Worm (Caenorhabditis elegans) whole organism, L2 larva: ENCODE data around the gene F55G7.5.

Experiments
- ZK546.5 ChIP-seq: sonication (generic microtip); optimal IDR thresholded peaks from 2 replicates; lab custom pipeline; 2017; ENCODE audit warnings: missing biosample characterization, missing genetic modification characterization
- aly-2 ChIP-seq: fragments of 150-350 bp; optimal IDR thresholded peaks from 2 replicates; lab custom pipeline; 2014; ENCODE audit warnings: missing biosample characterization, missing genetic modification characterization
- ama-1 ChIP-seq: fragments of 150-350 bp; optimal IDR thresholded peaks from 2 replicates; lab custom pipeline; 2018; ENCODE audit warnings: inconsistent platforms
- blmp-1 ChIP-seq: sonication (generic microtip); optimal IDR thresholded peaks from 2 replicates; lab custom pipeline; 2017; ENCODE audit warnings: missing genetic modification characterization, mild to moderate bottlenecking, missing compliant biosample characterization, antibody characterized with exemption, moderate library complexity; ENCODE audit not compliant: insufficient read depth
- ceh-16 ChIP-seq: fragments of 150-350 bp; optimal IDR thresholded peaks from 2 replicates; lab custom pipeline; 2014; ENCODE audit warnings: missing biosample characterization, missing genetic modification characterization
- ceh-82 ChIP-seq: fragments of 150-350 bp; optimal IDR thresholded peaks from 2 replicates; lab custom pipeline; 2014; ENCODE audit warnings: missing biosample characterization, missing genetic modification characterization
- crh-2 ChIP-seq: sonication (generic microtip); optimal IDR thresholded peaks from 2 replicates; lab custom pipeline; 2017; ENCODE audit warnings: missing biosample characterization, missing genetic modification characterization
- dmd-4 ChIP-seq: sonication (generic microtip); optimal IDR thresholded peaks from 2 replicates; lab custom pipeline; 2017; ENCODE audit warnings: missing biosample characterization, missing genetic modification characterization
- egl-27 ChIP-seq: sonication (generic microtip); optimal IDR thresholded peaks from 3 replicates; lab custom pipeline; 2017; ENCODE audit warnings: missing biosample characterization, missing genetic modification reagents, missing genetic modification characterization
- elt-1 ChIP-seq: fragments of 150-350 bp; optimal IDR thresholded peaks from 2 replicates; lab custom pipeline; 2014; ENCODE audit warnings: missing biosample characterization, missing genetic modification characterization
- elt-3 ChIP-seq: sonication (generic microtip); optimal IDR thresholded peaks from 2 replicates; lab custom pipeline; 2017; ENCODE audit warnings: missing biosample characterization, missing genetic modification characterization
- fos-1 ChIP-seq: fragments of 150-350 bp; optimal IDR thresholded peaks from 2 replicates; lab custom pipeline; 2014; ENCODE audit warnings: missing biosample characterization, missing genetic modification characterization
- gmeb-1 ChIP-seq: fragments of 150-350 bp; optimal IDR thresholded peaks from 2 replicates; lab custom pipeline; 2014; ENCODE audit warnings: missing biosample characterization, missing genetic modification characterization
- lin-13 ChIP-seq: fragments of 150-350 bp; optimal IDR thresholded peaks from 2 replicates; lab custom pipeline; 2014; ENCODE audit warnings: missing biosample characterization, missing genetic modification reagents, missing genetic modification characterization
- mbf-1 ChIP-seq: sonication (generic microtip); optimal IDR thresholded peaks from 2 replicates; lab custom pipeline; 2017; ENCODE audit warnings: missing biosample characterization, missing genetic modification characterization
- mdl-1 ChIP-seq, 2 experiments: fragments of 150-350 bp in 1 of 2; sonication (generic microtip) in 1 of 2; optimal IDR thresholded peaks; 2 replicates each; lab custom pipeline; 2017; ENCODE audit warnings: missing biosample characterization in 2 of 2, missing genetic modification characterization in 2 of 2
- nhr-10 ChIP-seq: sonication (generic microtip); optimal IDR thresholded peaks from 2 replicates; lab custom pipeline; 2017; ENCODE audit warnings: missing biosample characterization, missing genetic modification characterization
- nhr-11 ChIP-seq: fragments of 150-350 bp; optimal IDR thresholded peaks from 2 replicates; lab custom pipeline; 2014; ENCODE audit warnings: missing biosample characterization, missing genetic modification characterization
- nhr-12 ChIP-seq: fragments of 150-350 bp; optimal IDR thresholded peaks from 2 replicates; lab custom pipeline; 2014; ENCODE audit warnings: missing biosample characterization, missing genetic modification characterization
- nhr-129 ChIP-seq: fragments of 150-350 bp; optimal IDR thresholded peaks from 2 replicates; lab custom pipeline; 2014; ENCODE audit warnings: missing biosample characterization, missing genetic modification characterization
- nhr-23 ChIP-seq: fragments of 150-350 bp; optimal IDR thresholded peaks from 2 replicates; lab custom pipeline; 2014; ENCODE audit warnings: missing biosample characterization, missing genetic modification reagents, missing genetic modification characterization
- nhr-25 ChIP-seq: fragments of 150-350 bp; sonication (generic microtip); optimal IDR thresholded peaks from 3 replicates; lab custom pipeline; 2014; ENCODE audit warnings: missing biosample characterization, missing genetic modification characterization
- nhr-77 ChIP-seq: fragments of 150-350 bp; optimal IDR thresholded peaks from 2 replicates; lab custom pipeline; 2014; ENCODE audit warnings: missing biosample characterization, missing genetic modification characterization
- sem-4 ChIP-seq: fragments of 150-350 bp; optimal IDR thresholded peaks from 2 replicates; lab custom pipeline; 2014; ENCODE audit warnings: missing biosample characterization, missing genetic modification reagents, missing genetic modification characterization
- sma-3 ChIP-seq: sonication (generic microtip); optimal IDR thresholded peaks from 2 replicates; lab custom pipeline; 2016; ENCODE audit warnings: missing genetic modification reagents, missing genetic modification characterization, missing compliant biosample characterization
- sma-9 ChIP-seq, 2 experiments: fragments of 150-350 bp in 1 of 2; sonication (generic microtip) in 1 of 2; optimal IDR thresholded peaks; 2 replicates each; lab custom pipeline; 2014 to 2016; ENCODE audit warnings: missing genetic modification characterization in 2 of 2, mild to moderate bottlenecking in 1 of 2, missing biosample characterization in 1 of 2, missing compliant biosample characterization in 1 of 2, missing genetic modification reagents in 1 of 2, moderate library complexity in 1 of 2
- snpc-4 ChIP-seq: fragments of 150-350 bp; optimal IDR thresholded peaks from 2 replicates; lab custom pipeline; 2014; ENCODE audit warnings: missing biosample characterization, missing genetic modification characterization
- unc-39 ChIP-seq: fragments of 150-350 bp; optimal IDR thresholded peaks from 2 replicates; lab custom pipeline; 2014; ENCODE audit warnings: missing biosample characterization, missing genetic modification characterization
- unc-55 ChIP-seq: fragments of 150-350 bp; sonication (generic microtip); optimal IDR thresholded peaks from 3 replicates; lab custom pipeline; 2014; ENCODE audit warnings: missing biosample characterization, missing genetic modification reagents, missing genetic modification characterization
- zag-1 ChIP-seq: fragments of 150-350 bp; optimal IDR thresholded peaks from 2 replicates; lab custom pipeline; 2014; ENCODE audit warnings: missing biosample characterization, missing genetic modification characterization
- ztf-1 ChIP-seq: fragments of 200-800 bp; sonication (Bioruptor generic); conservative IDR thresholded peaks from 2 replicates; pipeline ENCODE4 v1.3.6; 2022; ENCODE audit warnings: missing genetic modification characterization, missing compliant biosample characterization
- ztf-4 ChIP-seq: fragments of 150-350 bp; optimal IDR thresholded peaks from 2 replicates; lab custom pipeline; 2014; ENCODE audit warnings: missing biosample characterization, missing genetic modification characterization

The F55G7.5 gene

ce11 chrX:11967034-11967433, 28.3 kb upstream of the F55G7.5 start:
- TF ChIP-seq ZK546.5 (no peak), lin-13 (GFP tag; lab: Kevin White, UChicago) (no peak), gmeb-1 (tag; lab: Kevin White, UChicago) (no peak), snpc-4 (no peak), elt-1 (no peak), sma-9 (GFP tag; optimal IDR thresholded peaks at IDR 0.05; lab: Kevin White, UChicago) (no peak), sma-9 (tag; optimal IDR thresholded peaks at IDR 0.05; lab: Kevin White, UChicago) (no peak), crh-2 (tag; lab: Kevin White, UChicago) (no peak), sma-3 (GFP tag; lab: Kevin White, UChicago) (no peak), ztf-1 (GFP tag; lab: Robert Waterston, UW) (no peak)

- TF ChIP-seq nhr-129 (tag; lab: Kevin White, UChicago) (peak; percentile 23), ama-1 (peak; percentile 46), ceh-16 (tag; lab: Kevin White, UChicago) (peak; percentile 37), dmd-4 (no peak), egl-27 (tag; lab: Kevin White, UChicago) (peak; percentile 10), ceh-82 (no peak), sma-9 (GFP tag; optimal IDR thresholded peaks at IDR 0.05; lab: Kevin White, UChicago) (peak; percentile 68), sma-9 (tag; optimal IDR thresholded peaks at IDR 0.05; lab: Kevin White, UChicago) (no peak), nhr-25 (peak; percentile 19), fos-1 (tag; lab: Kevin White, UChicago) (peak; percentile 71), mdl-1 (tag; optimal IDR thresholded peaks at IDR 0.05; lab: Kevin White, UChicago) (peak in 1 of 2 experiments; percentile 2)
These were observed 27.1 kb upstream of the F55G7.5 start, which contains the start of gene sams-1 for ce11 chrX:11965663-11966304. TSS of gene sams-1 (plus strand) at chrX:11965962.

- TF ChIP-seq nhr-25 (peak; percentile 39), sma-3 (GFP tag; lab: Kevin White, UChicago) (peak; percentile 20), sem-4 (tag; lab: Kevin White, UChicago) (no peak), ceh-16 (tag; lab: Kevin White, UChicago) (no peak), sma-9 (GFP tag; optimal IDR thresholded peaks at IDR 0.05; lab: Kevin White, UChicago) (peak; percentile 79), sma-9 (tag; optimal IDR thresholded peaks at IDR 0.05; lab: Kevin White, UChicago) (no peak)
These were observed 26.4 kb upstream of the F55G7.5 start for ce11 chrX:11965163-11965562.

- TF ChIP-seq crh-2 (tag; lab: Kevin White, UChicago) (no peak), mdl-1 (tag; optimal IDR thresholded peaks at IDR 0.05; lab: Kevin White, UChicago) (no peak), nhr-23 (tag; lab: Kevin White, UChicago) (no peak), nhr-10 (tag; lab: Kevin White, UChicago) (no peak), mbf-1 (tag; lab: Kevin White, UChicago) (no peak), ceh-16 (tag; lab: Kevin White, UChicago) (no peak), dmd-4 (no peak), sma-9 (GFP tag; optimal IDR thresholded peaks at IDR 0.05; lab: Kevin White, UChicago) (peak; percentile 73), sma-9 (tag; optimal IDR thresholded peaks at IDR 0.05; lab: Kevin White, UChicago) (no peak), fos-1 (tag; lab: Kevin White, UChicago) (peak; percentile 82), zag-1 (no peak)
These were observed 25.8 kb upstream of the F55G7.5 start for ce11 chrX:11964555-11964954.

- TF ChIP-seq nhr-77 (tag; lab: Kevin White, UChicago): no peak
- TF ChIP-seq unc-55: no peak
- no peak for TF ChIP-seq sem-4 (tag; lab: Kevin White, UChicago)
- TF ChIP-seq unc-39 (tag; lab: Kevin White, UChicago): no peak
- no peak for TF ChIP-seq aly-2 (tag; lab: Kevin White, UChicago)
- no peak for TF ChIP-seq snpc-4
- TF ChIP-seq elt-3 (tag; lab: Kevin White, UChicago): no peak
- peak; percentile 72 for TF ChIP-seq ceh-16 (tag; lab: Kevin White, UChicago)
- peak; percentile 47 for TF ChIP-seq sma-9 (GFP tag; optimal IDR thresholded peaks at IDR 0.05; lab: Kevin White, UChicago)
- no peak for TF ChIP-seq sma-9 (tag; optimal IDR thresholded peaks at IDR 0.05; lab: Kevin White, UChicago)
- TF ChIP-seq elt-1: peak; percentile 58
- TF ChIP-seq crh-2 (tag; lab: Kevin White, UChicago): no peak
- no peak for TF ChIP-seq lin-13 (GFP tag; lab: Kevin White, UChicago)
- no peak for TF ChIP-seq nhr-12 (tag; lab: Kevin White, UChicago)
- no peak for TF ChIP-seq mbf-1 (tag; lab: Kevin White, UChicago)
- no peak for TF ChIP-seq nhr-10 (tag; lab: Kevin White, UChicago)
- TF ChIP-seq ztf-4 (tag; lab: Kevin White, UChicago): no peak
- TF ChIP-seq blmp-1 (tag; lab: Kevin White, UChicago): no peak
- peak; percentile 12 for TF ChIP-seq nhr-25
- no peak for TF ChIP-seq ZK546.5
- TF ChIP-seq egl-27 (tag; lab: Kevin White, UChicago): no peak
- no peak for TF ChIP-seq nhr-11 (tag; lab: Kevin White, UChicago)
These were observed 24.9 kb upstream of the F55G7.5 start for ce11 chrX:11963659-11964058.
